Worm (Caenorhabditis elegans) whole organism, late embryonic: ENCODE results near the gene clec-61.
"Not testable (repeated sequence)": the region's sequence is repeated elsewhere in the genome, so short reads cannot be mapped to it uniquely, and the experiment has no call there.

Experiments used
- C08G9.2 ChIP-seq: sonication (generic microtip); optimal IDR thresholded peaks from 2 replicates; lab custom pipeline; 2016; ENCODE audit warnings: mild to moderate bottlenecking, missing genetic modification characterization, moderate library complexity, missing compliant biosample characterization
- C38D4.7 ChIP-seq: fragments of 200-800 bp; sonication (Bioruptor generic); optimal IDR thresholded peaks from 2 replicates; lab custom pipeline; 2018; ENCODE audit warnings: mild to moderate bottlenecking, missing genetic modification characterization, moderate library complexity, missing compliant biosample characterization
- F13H6.1 ChIP-seq: sonication (generic microtip); optimal IDR thresholded peaks from 2 replicates; lab custom pipeline; 2016; ENCODE audit warnings: missing genetic modification characterization, missing compliant biosample characterization
- K02D7.2 ChIP-seq: sonication (generic microtip); optimal IDR thresholded peaks from 2 replicates; lab custom pipeline; 2017; ENCODE audit warnings: mild to moderate bottlenecking, missing genetic modification characterization, missing compliant biosample characterization
- T23F11.4 ChIP-seq: fragments of 200-800 bp; sonication (Bioruptor generic); optimal IDR thresholded peaks from 2 replicates; lab custom pipeline; 2018; ENCODE audit warnings: mild to moderate bottlenecking, missing genetic modification characterization, missing compliant biosample characterization
- Y22D7AL.16 ChIP-seq: sonication (generic microtip); optimal IDR thresholded peaks from 2 replicates; lab custom pipeline; 2016; ENCODE audit warnings: missing genetic modification characterization, missing compliant biosample characterization
- ahr-1 ChIP-seq: sonication (generic microtip); optimal IDR thresholded peaks from 2 replicates; lab custom pipeline; 2016; ENCODE audit warnings: missing genetic modification characterization, missing compliant biosample characterization
- ceh-2 ChIP-seq: sonication (generic microtip); optimal IDR thresholded peaks from 2 replicates; lab custom pipeline; 2016; ENCODE audit warnings: missing genotype, missing genetic modification characterization, missing compliant biosample characterization
- ceh-22 ChIP-seq: sonication (generic microtip); optimal IDR thresholded peaks from 2 replicates; lab custom pipeline; 2017; ENCODE audit warnings: missing biosample characterization, missing genetic modification characterization
- ceh-24 ChIP-seq: sonication (generic microtip); optimal IDR thresholded peaks from 2 replicates; lab custom pipeline; 2016; ENCODE audit warnings: mild to moderate bottlenecking, missing genetic modification characterization, missing compliant biosample characterization
- ceh-45 ChIP-seq: fragments of 200-800 bp; sonication (Bioruptor generic); IDR thresholded peaks from 2 replicates; pipeline ENCODE4 v1.3.6; 2022; ENCODE audit warnings: missing genetic modification reagents, missing genetic modification characterization, missing compliant biosample characterization
- dmd-4 ChIP-seq: sonication (generic microtip); optimal IDR thresholded peaks from 2 replicates; lab custom pipeline; 2016; ENCODE audit warnings: borderline replicate concordance, missing genetic modification characterization, missing compliant biosample characterization
- elt-2 ChIP-seq: sonication (generic microtip); optimal IDR thresholded peaks from 2 replicates; lab custom pipeline; 2016; ENCODE audit warnings: missing genetic modification reagents, missing genetic modification characterization, missing compliant biosample characterization
- ets-4 ChIP-seq: sonication (generic microtip); optimal IDR thresholded peaks from 2 replicates; lab custom pipeline; 2016; ENCODE audit warnings: missing genetic modification characterization, missing compliant biosample characterization
- fax-1 ChIP-seq: sonication (generic microtip); optimal IDR thresholded peaks from 2 replicates; lab custom pipeline; 2016; ENCODE audit warnings: missing genotype, missing genetic modification characterization, missing compliant biosample characterization
- fkh-10 ChIP-seq: fragments of 150-350 bp; optimal IDR thresholded peaks from 2 replicates; lab custom pipeline; 2014; ENCODE audit warnings: missing biosample characterization, missing genetic modification reagents, missing genetic modification characterization
- hlh-13 ChIP-seq: fragments of 200-800 bp; sonication (Bioruptor generic); optimal IDR thresholded peaks from 2 replicates; lab custom pipeline; 2018; ENCODE audit warnings: mild to moderate bottlenecking, missing genetic modification characterization, missing compliant biosample characterization
- hlh-15 ChIP-seq: sonication (generic microtip); optimal IDR thresholded peaks from 2 replicates; lab custom pipeline; 2016; ENCODE audit warnings: missing genetic modification characterization, missing compliant biosample characterization
- hlh-6 ChIP-seq: sonication (generic microtip); optimal IDR thresholded peaks from 2 replicates; lab custom pipeline; 2016; ENCODE audit warnings: missing genotype, missing genetic modification characterization, missing compliant biosample characterization
- hlh-8 ChIP-seq: sonication (generic microtip); optimal IDR thresholded peaks from 2 replicates; lab custom pipeline; 2016; ENCODE audit warnings: missing genotype, missing genetic modification characterization, missing compliant biosample characterization
- lim-6 ChIP-seq: sonication (generic microtip); optimal IDR thresholded peaks from 2 replicates; lab custom pipeline; 2016; ENCODE audit warnings: missing genetic modification characterization, missing compliant biosample characterization
- lin-11 ChIP-seq: fragments of 200-800 bp; sonication (Bioruptor generic); optimal IDR thresholded peaks from 2 replicates; lab custom pipeline; 2018; ENCODE audit warnings: mild to moderate bottlenecking, missing genetic modification characterization, missing compliant biosample characterization
- nhr-232 ChIP-seq: sonication (generic microtip); optimal IDR thresholded peaks from 2 replicates; lab custom pipeline; 2016; ENCODE audit warnings: missing genetic modification characterization, missing compliant biosample characterization
- npax-4 ChIP-seq: sonication (generic microtip); optimal IDR thresholded peaks from 2 replicates; lab custom pipeline; 2016; ENCODE audit warnings: missing genetic modification characterization, missing compliant biosample characterization
- odd-2 ChIP-seq: sonication (generic microtip); optimal IDR thresholded peaks from 2 replicates; lab custom pipeline; 2017; ENCODE audit warnings: antibody characterized with exemption, mild to moderate bottlenecking, missing genetic modification characterization, missing compliant biosample characterization
- pat-9 ChIP-seq: fragments of 200-800 bp; sonication (Bioruptor generic); optimal IDR thresholded peaks from 2 replicates; lab custom pipeline; 2018; ENCODE audit warnings: mild to moderate bottlenecking, missing genetic modification characterization, moderate library complexity, missing compliant biosample characterization
- pha-2 ChIP-seq: sonication (generic microtip); optimal IDR thresholded peaks from 2 replicates; lab custom pipeline; 2017; ENCODE audit warnings: mild to moderate bottlenecking, missing genetic modification characterization, missing compliant biosample characterization
- pha-4 ChIP-seq: fragments of 150-350 bp; optimal IDR thresholded peaks from 2 replicates; lab custom pipeline; 2018; ENCODE audit warnings: missing biosample characterization, missing genetic modification reagents, missing genetic modification characterization
- pqm-1 ChIP-seq: sonication (generic microtip); optimal IDR thresholded peaks from 2 replicates; lab custom pipeline; 2016; ENCODE audit warnings: missing genetic modification characterization, missing compliant biosample characterization
- pros-1 ChIP-seq: fragments of 150-350 bp; optimal IDR thresholded peaks from 2 replicates; lab custom pipeline; 2014; ENCODE audit warnings: missing biosample characterization, missing genetic modification reagents, missing genetic modification characterization
- ref-2 ChIP-seq: sonication (generic microtip); optimal IDR thresholded peaks from 2 replicates; lab custom pipeline; 2016; ENCODE audit warnings: missing genetic modification characterization, missing compliant biosample characterization
- sox-4 ChIP-seq: sonication (generic microtip); optimal IDR thresholded peaks from 2 replicates; lab custom pipeline; 2017; ENCODE audit warnings: mild to moderate bottlenecking, missing genetic modification characterization, inconsistent platforms, missing compliant biosample characterization
- syd-9 ChIP-seq: sonication (generic microtip); optimal IDR thresholded peaks from 2 replicates; lab custom pipeline; 2016; ENCODE audit warnings: mild to moderate bottlenecking, missing genetic modification characterization, moderate library complexity, missing compliant biosample characterization
- tbx-2 ChIP-seq: sonication (generic microtip); optimal IDR thresholded peaks from 2 replicates; lab custom pipeline; 2016; ENCODE audit warnings: missing genetic modification characterization, missing compliant biosample characterization
- tbx-7 ChIP-seq: sonication (generic microtip); optimal IDR thresholded peaks from 2 replicates; lab custom pipeline; 2016; ENCODE audit warnings: missing genotype, missing genetic modification characterization, missing compliant biosample characterization
- ttx-3 ChIP-seq: sonication (generic microtip); optimal IDR thresholded peaks from 2 replicates; lab custom pipeline; 2016; ENCODE audit warnings: missing genetic modification reagents, missing genetic modification characterization, missing compliant biosample characterization
- unc-3 ChIP-seq, 2 experiments: fragments of 200-800 bp in 1 of 2; sonication (Bioruptor generic) in 1 of 2; sonication (generic microtip) in 1 of 2; conservative IDR thresholded peaks in 1 of 2; optimal IDR thresholded peaks in 1 of 2; 2 replicates each; pipeline versions ENCODE4 v1.3.6 to Lab custom; 2016 to 2022; ENCODE audit warnings: missing compliant biosample characterization in 2 of 2, missing genetic modification characterization in 2 of 2, missing genetic modification reagents in 1 of 2
- unc-42 ChIP-seq: sonication (generic microtip); optimal IDR thresholded peaks from 2 replicates; lab custom pipeline; 2016; ENCODE audit warnings: missing genotype, missing genetic modification characterization, missing compliant biosample characterization
- zip-5 ChIP-seq: sonication (generic microtip); optimal IDR thresholded peaks from 2 replicates; lab custom pipeline; 2016; ENCODE audit warnings: missing genetic modification characterization, missing compliant biosample characterization
- ztf-16 ChIP-seq: sonication (generic microtip); optimal IDR thresholded peaks from 2 replicates; lab custom pipeline; 2017; ENCODE audit warnings: missing genetic modification characterization, missing compliant biosample characterization

Gene clec-61

DNA sequence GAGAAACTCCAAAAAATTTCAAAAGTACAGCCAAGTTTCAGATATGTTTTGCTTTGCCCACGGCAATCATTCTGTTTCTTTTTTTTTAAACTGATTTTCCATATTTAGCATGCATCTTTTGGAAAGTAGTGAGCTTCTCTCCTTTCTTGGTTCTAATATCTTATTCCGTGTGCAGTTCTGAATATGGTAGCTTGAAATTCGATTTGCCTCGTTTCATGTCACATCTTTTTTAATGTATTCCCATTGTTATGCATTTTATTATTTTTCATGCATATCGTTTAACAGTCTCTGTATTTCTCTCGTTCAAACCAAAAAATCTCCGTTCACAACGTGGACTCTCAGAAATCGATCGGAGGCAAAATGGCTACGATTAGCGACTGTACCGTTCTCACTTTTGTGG lies 4.1 kb upstream of the clec-61 start, which contains the start of gene ZK666.14:
ZK666.14 (plus strand) TSS at position 301 of the 400 bp plus-strand sequence.
- TF ChIP-seq zip-5 (tag; lab: Kevin White, UChicago) (no peak), ztf-16 (tag; lab: Kevin White, UChicago) (no peak), ets-4 (tag; lab: Kevin White, UChicago) (no peak), hlh-8 (tag; lab: Kevin White, UChicago) (no peak), pqm-1 (no peak), sox-4 (tag; lab: Kevin White, UChicago) (no peak), hlh-15 (tag; lab: Kevin White, UChicago) (no peak), hlh-6 (tag; lab: Kevin White, UChicago) (no peak), T23F11.4 (no peak), ceh-45 (GFP tag; lab: Robert Waterston, UW) (no peak), lim-6 (tag; lab: Kevin White, UChicago) (no peak), ceh-22 (tag; lab: Kevin White, UChicago) (no peak), fkh-10 (GFP tag; lab: Kevin White, UChicago) (no peak), pha-2 (tag; lab: Kevin White, UChicago) (no peak), unc-3 (GFP tag; conservative IDR thresholded peaks at IDR 0.05; lab: Robert Waterston, UW) (no peak), unc-3 (tag; optimal IDR thresholded peaks at IDR 0.05; lab: Kevin White, UChicago) (no peak), lin-11 (no peak), elt-2 (tag; lab: Kevin White, UChicago) (no peak), dmd-4 (tag; lab: Kevin White, UChicago) (no peak), unc-42 (tag; lab: Kevin White, UChicago) (no peak)

DNA sequence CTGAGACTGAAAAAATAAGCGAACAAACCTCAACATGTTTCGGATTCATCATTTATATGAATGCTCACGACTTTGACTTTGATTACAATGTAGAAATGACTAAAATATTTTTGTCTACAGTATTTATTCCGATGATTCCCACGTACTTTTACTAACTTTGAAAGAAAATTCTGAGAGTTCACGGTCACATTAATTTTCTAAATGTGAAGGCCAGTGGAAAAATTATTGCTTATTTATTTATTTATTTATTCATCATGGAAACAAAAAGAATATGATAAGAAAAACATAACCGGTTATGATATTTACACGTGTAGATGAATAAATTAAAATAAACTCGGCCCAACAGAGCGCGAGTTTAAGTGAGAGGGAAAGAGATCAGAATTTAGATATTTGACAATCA lies 2.7 kb upstream of the clec-61 start, which contains the start of gene ZK666.8:
ZK666.8 (minus strand) TSS at position 101 of the 400 bp plus-strand sequence.
- not testable (repeated sequence) for TF ChIP-seq unc-42, tbx-7, sox-4 (tag; lab: Kevin White, UChicago)
- TF ChIP-seq, all 69 proteins: peak for 0; not testable (repeated sequence) for 69

DNA sequence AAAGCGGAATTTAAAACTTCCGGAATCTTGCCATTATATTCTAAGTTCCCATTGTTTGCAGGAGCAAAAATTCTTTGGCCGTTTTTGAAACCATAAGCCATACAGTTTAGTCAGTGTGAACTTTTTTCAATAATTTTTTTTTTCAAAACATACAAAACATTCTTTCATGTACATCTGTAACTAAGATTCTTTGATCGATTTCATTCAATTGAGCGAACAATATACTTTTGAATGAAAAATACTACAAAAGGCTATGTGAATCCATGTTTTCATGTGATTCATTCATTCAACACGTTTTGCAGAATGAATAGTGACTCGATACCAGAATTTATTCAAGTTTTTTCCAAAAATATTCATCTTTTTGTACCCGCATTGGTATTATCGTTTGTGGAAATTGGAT lies 3.6 kb downstream of the clec-61 start, which contains the start of gene ZK666.15:
ZK666.15 (plus strand) TSS at position 301 of the 400 bp plus-strand sequence.
- no peak for TF ChIP-seq nhr-232
- no peak for TF ChIP-seq pros-1 (tag; lab: Kevin White, UChicago)
- TF ChIP-seq ref-2: no peak
- no peak for TF ChIP-seq pha-2 (tag; lab: Kevin White, UChicago)
- no peak for TF ChIP-seq C38D4.7
- TF ChIP-seq syd-9 (tag; lab: Kevin White, UChicago): no peak
- no peak for TF ChIP-seq ceh-24 (tag; lab: Kevin White, UChicago)
- TF ChIP-seq lin-11: no peak
- TF ChIP-seq Y22D7AL.16 (tag; lab: Kevin White, UChicago): no peak
- no peak for TF ChIP-seq unc-3 (GFP tag; conservative IDR thresholded peaks at IDR 0.05; lab: Robert Waterston, UW)
- no peak for TF ChIP-seq unc-3 (tag; optimal IDR thresholded peaks at IDR 0.05; lab: Kevin White, UChicago)
- no peak for TF ChIP-seq ceh-45 (GFP tag; lab: Robert Waterston, UW)
- TF ChIP-seq pha-4 (tag; lab: Kevin White, UChicago): no peak
- TF ChIP-seq odd-2 (tag; lab: Kevin White, UChicago): no peak
- TF ChIP-seq pqm-1: no peak
- TF ChIP-seq K02D7.2: no peak
- no peak for TF ChIP-seq tbx-2
- no peak for TF ChIP-seq fkh-10 (GFP tag; lab: Kevin White, UChicago)
- TF ChIP-seq ahr-1 (tag; lab: Kevin White, UChicago): no peak
- no peak for TF ChIP-seq F13H6.1 (tag; lab: Kevin White, UChicago)
- TF ChIP-seq hlh-6 (tag; lab: Kevin White, UChicago): no peak

DNA sequence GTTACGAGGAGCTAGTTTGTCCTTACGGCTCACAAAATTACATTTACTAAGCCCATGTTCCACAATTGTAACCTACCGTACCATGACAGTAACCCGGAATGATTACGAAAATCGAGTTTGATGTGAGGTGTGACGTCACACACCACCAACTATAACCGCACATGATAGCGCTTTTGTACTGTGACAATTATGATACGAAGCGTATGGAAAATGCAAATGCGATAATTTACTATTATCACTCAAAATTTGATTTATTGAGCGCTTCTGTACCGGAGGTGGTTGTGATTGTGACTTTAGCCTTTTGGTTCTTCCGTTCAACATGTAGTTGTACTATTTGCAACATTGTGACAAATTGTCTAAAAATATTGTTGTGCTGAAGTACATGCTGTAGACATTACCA lies 4.7 kb downstream of the clec-61 start:
- TF ChIP-seq hlh-13 (GFP tag; lab: Kevin White, UChicago) (no peak), pha-4 (tag; lab: Kevin White, UChicago) (no peak), ttx-3 (tag; lab: Kevin White, UChicago) (no peak), npax-4 (no peak), sox-4 (tag; lab: Kevin White, UChicago) (no peak), unc-3 (GFP tag; conservative IDR thresholded peaks at IDR 0.05; lab: Robert Waterston, UW) (no peak), unc-3 (tag; optimal IDR thresholded peaks at IDR 0.05; lab: Kevin White, UChicago) (no peak), pha-2 (tag; lab: Kevin White, UChicago) (no peak), ceh-24 (tag; lab: Kevin White, UChicago) (no peak), zip-5 (tag; lab: Kevin White, UChicago) (no peak), hlh-8 (tag; lab: Kevin White, UChicago) (no peak), pat-9 (tag; lab: Kevin White, UChicago) (no peak), K02D7.2 (no peak), lin-11 (no peak), fax-1 (tag; lab: Kevin White, UChicago) (no peak), ceh-22 (tag; lab: Kevin White, UChicago) (no peak), hlh-15 (tag; lab: Kevin White, UChicago) (no peak), ceh-2 (tag; lab: Kevin White, UChicago) (no peak), ztf-16 (tag; lab: Kevin White, UChicago) (no peak), C08G9.2 (tag; lab: Kevin White, UChicago) (no peak)
